Worm (Caenorhabditis elegans) whole organism, young adult: Measurements from ENCODE around the gene ZK1248.11.

Experiments used
- F10E7.11 ChIP-seq: sonication (generic microtip); optimal IDR thresholded peaks from 2 replicates; lab custom pipeline; 2017; ENCODE audit warnings: mild to moderate bottlenecking, missing genetic modification characterization, moderate library complexity, missing compliant biosample characterization
- Y67H2A.10 ChIP-seq: fragments of 200-800 bp; sonication (Bioruptor generic); conservative IDR thresholded peaks from 2 replicates; pipeline ENCODE4 v1.3.6; 2022; ENCODE audit warnings: missing genetic modification reagents, missing genetic modification characterization, missing compliant biosample characterization
- Y79H2A.3 ChIP-seq: fragments of 200-800 bp; sonication (Bioruptor generic); conservative IDR thresholded peaks from 2 replicates; pipeline ENCODE4 v1.3.6; 2022; ENCODE audit warnings: missing genetic modification reagents, missing genetic modification characterization, missing compliant biosample characterization
- akir-1 ChIP-seq: fragments of 200-800 bp; sonication (Bioruptor generic); optimal IDR thresholded peaks from 2 replicates; lab custom pipeline; 2018; ENCODE audit warnings: mild to moderate bottlenecking, missing genetic modification characterization, moderate library complexity, missing compliant biosample characterization
- athp-1 ChIP-seq: sonication (generic microtip); optimal IDR thresholded peaks from 2 replicates; lab custom pipeline; 2017; ENCODE audit warnings: mild to moderate bottlenecking, missing genetic modification characterization, missing compliant biosample characterization
- cebp-1 ChIP-seq, 2 experiments: fragments of 200-800 bp in 1 of 2; sonication (Bioruptor generic) in 1 of 2; sonication (generic microtip) in 1 of 2; IDR thresholded peaks in 1 of 2; optimal IDR thresholded peaks in 1 of 2; 2 replicates each; pipeline versions ENCODE4 v1.3.6 to Lab custom; 2017 to 2022; ENCODE audit warnings: missing compliant biosample characterization in 2 of 2, missing genetic modification characterization in 2 of 2, mild to moderate bottlenecking in 1 of 2, missing genetic modification reagents in 1 of 2, moderate library complexity in 1 of 2
- ceh-27 ChIP-seq: fragments of 200-800 bp; sonication (Bioruptor generic); optimal IDR thresholded peaks from 2 replicates; lab custom pipeline; 2018; ENCODE audit warnings: mild to moderate bottlenecking, missing genetic modification characterization, moderate library complexity, missing compliant biosample characterization
- ceh-79 ChIP-seq: sonication (generic microtip); optimal IDR thresholded peaks from 2 replicates; lab custom pipeline; 2017; ENCODE audit warnings: mild to moderate bottlenecking, missing genetic modification characterization, missing compliant biosample characterization
- hmg-1.2 ChIP-seq: fragments of 200-800 bp; sonication (Bioruptor generic); IDR thresholded peaks from 2 replicates; pipeline ENCODE4 v1.3.6; 2022; ENCODE audit warnings: missing genetic modification reagents, missing genetic modification characterization, missing compliant biosample characterization
- lin-54 ChIP-seq: fragments of 200-800 bp; sonication (Bioruptor generic); optimal IDR thresholded peaks from 2 replicates; lab custom pipeline; 2018; ENCODE audit warnings: mild to moderate bottlenecking, missing genetic modification characterization, missing compliant biosample characterization
- lsy-27 ChIP-seq: sonication (generic microtip); optimal IDR thresholded peaks from 2 replicates; lab custom pipeline; 2017; ENCODE audit warnings: missing genetic modification characterization, mild to moderate bottlenecking, missing compliant biosample characterization, antibody characterized with exemption, missing genotype, borderline replicate concordance; ENCODE audit not compliant: insufficient read depth
- snpc-1.3 ChIP-seq: sonication (generic microtip); optimal IDR thresholded peaks from 2 replicates; lab custom pipeline; 2017; ENCODE audit warnings: missing genetic modification characterization, mild to moderate bottlenecking, missing compliant biosample characterization, antibody characterized with exemption, moderate library complexity, missing genotype, missing genetic modification reagents; ENCODE audit not compliant: insufficient read depth
- tbx-9 ChIP-seq: sonication (generic microtip); optimal IDR thresholded peaks from 2 replicates; lab custom pipeline; 2016; ENCODE audit warnings: borderline replicate concordance, missing genetic modification characterization, inconsistent platforms, missing compliant biosample characterization
- unc-130 ChIP-seq: sonication (generic microtip); optimal IDR thresholded peaks from 2 replicates; lab custom pipeline; 2016; ENCODE audit warnings: missing genetic modification reagents, missing genetic modification characterization, missing compliant biosample characterization
- zfh-2 ChIP-seq: fragments of 200-800 bp; sonication (Bioruptor generic); conservative IDR thresholded peaks from 2 replicates; pipeline ENCODE4 v1.3.6; 2022; ENCODE audit warnings: missing genetic modification reagents, missing genetic modification characterization, missing compliant biosample characterization

The ZK1248.11 gene

ce11 chrII:5781935-5782921 is 46.2 kb downstream of the ZK1248.11 start, which contains the start of gene K05F1.6 (continued):
- TF ChIP-seq cebp-1 (GFP tag; IDR thresholded peaks at IDR 0.05; lab: Robert Waterston, UW): 0 out of 2 replicates have a peak, but pooled peaks have one; percentile 53
- TF ChIP-seq cebp-1 (tag; optimal IDR thresholded peaks at IDR 0.05; lab: Kevin White, UChicago): peak; percentile 70
- TF ChIP-seq akir-1: no peak
- no peak; the same call in 1 of the 2 replicates for TF ChIP-seq zfh-2
- peak; percentile 59 for TF ChIP-seq snpc-1.3 (tag; lab: Kevin White, UChicago)
- peak; percentile 77 for TF ChIP-seq athp-1
- TF ChIP-seq Y67H2A.10: no peak
- TF ChIP-seq Y79H2A.3 (GFP tag; lab: Robert Waterston, UW): peak; percentile 64; the same call in 1 of the 2 replicates
- peak; percentile 74 for TF ChIP-seq lin-54 (GFP tag; lab: Kevin White, UChicago)
- peak; percentile 75 for TF ChIP-seq F10E7.11 (tag; lab: Kevin White, UChicago)
- peak; percentile 83 for TF ChIP-seq ceh-79

- no peak for TF ChIP-seq tbx-9 (tag; lab: Kevin White, UChicago)
- no peak for TF ChIP-seq akir-1
- TF ChIP-seq snpc-1.3 (tag; lab: Kevin White, UChicago): no peak
- no peak for TF ChIP-seq lsy-27 (tag; lab: Kevin White, UChicago)
- TF ChIP-seq hmg-1.2 (GFP tag; lab: Robert Waterston, UW): peak; percentile 50; the same call in 1 of the 2 replicates
- peak; percentile 7 for TF ChIP-seq ceh-27 (GFP tag; lab: Kevin White, UChicago)
- TF ChIP-seq unc-130 (GFP tag; lab: Kevin White, UChicago): no peak
These were observed 48.5 kb downstream of the ZK1248.11 start for ce11 chrII:5779866-5780265.
